Worm (Caenorhabditis elegans) whole organism, late embryonic: ENCODE data around the gene bus-5.

Source experiments
- C08G9.2 ChIP-seq: sonication (generic microtip); optimal IDR thresholded peaks from 2 replicates; lab custom pipeline; 2016; ENCODE audit warnings: mild to moderate bottlenecking, missing genetic modification characterization, moderate library complexity, missing compliant biosample characterization
- K02D7.2 ChIP-seq: sonication (generic microtip); optimal IDR thresholded peaks from 2 replicates; lab custom pipeline; 2017; ENCODE audit warnings: mild to moderate bottlenecking, missing genetic modification characterization, missing compliant biosample characterization
- T23F11.4 ChIP-seq: fragments of 200-800 bp; sonication (Bioruptor generic); optimal IDR thresholded peaks from 2 replicates; lab custom pipeline; 2018; ENCODE audit warnings: mild to moderate bottlenecking, missing genetic modification characterization, missing compliant biosample characterization
- ceh-14 ChIP-seq: sonication (generic microtip); optimal IDR thresholded peaks from 2 replicates; lab custom pipeline; 2016; ENCODE audit warnings: missing genotype, missing genetic modification characterization, missing compliant biosample characterization
- ceh-18 ChIP-seq: sonication (generic microtip); optimal IDR thresholded peaks from 2 replicates; lab custom pipeline; 2016; ENCODE audit warnings: missing genetic modification characterization, missing compliant biosample characterization
- ceh-19 ChIP-seq: fragments of 200-800 bp; sonication (Bioruptor generic); optimal IDR thresholded peaks from 2 replicates; lab custom pipeline; 2018; ENCODE audit warnings: mild to moderate bottlenecking, missing genetic modification characterization, missing compliant biosample characterization
- ceh-22 ChIP-seq: sonication (generic microtip); optimal IDR thresholded peaks from 2 replicates; lab custom pipeline; 2017; ENCODE audit warnings: missing biosample characterization, missing genetic modification characterization
- ceh-31 ChIP-seq: sonication (generic microtip); optimal IDR thresholded peaks from 2 replicates; lab custom pipeline; 2016; ENCODE audit warnings: missing genetic modification characterization, missing compliant biosample characterization
- ceh-45 ChIP-seq: fragments of 200-800 bp; sonication (Bioruptor generic); IDR thresholded peaks from 2 replicates; pipeline ENCODE4 v1.3.6; 2022; ENCODE audit warnings: missing genetic modification reagents, missing genetic modification characterization, missing compliant biosample characterization
- ceh-6 ChIP-seq: fragments of 200-800 bp; sonication (Bioruptor generic); optimal IDR thresholded peaks from 2 replicates; lab custom pipeline; 2018; ENCODE audit warnings: mild to moderate bottlenecking, missing genetic modification characterization, missing compliant biosample characterization
- che-1 ChIP-seq: sonication (generic microtip); optimal IDR thresholded peaks from 2 replicates; lab custom pipeline; 2016; ENCODE audit warnings: mild to moderate bottlenecking, missing genetic modification characterization, missing compliant biosample characterization
- elt-2 ChIP-seq: sonication (generic microtip); optimal IDR thresholded peaks from 2 replicates; lab custom pipeline; 2016; ENCODE audit warnings: missing genetic modification reagents, missing genetic modification characterization, missing compliant biosample characterization
- elt-4 ChIP-seq: sonication (generic microtip); optimal IDR thresholded peaks from 2 replicates; lab custom pipeline; 2016; ENCODE audit warnings: missing genetic modification characterization, missing compliant biosample characterization
- eyg-1 ChIP-seq: sonication (generic microtip); optimal IDR thresholded peaks from 2 replicates; lab custom pipeline; 2016; ENCODE audit warnings: missing genotype, missing genetic modification characterization, missing compliant biosample characterization
- fax-1 ChIP-seq: sonication (generic microtip); optimal IDR thresholded peaks from 2 replicates; lab custom pipeline; 2016; ENCODE audit warnings: missing genotype, missing genetic modification characterization, missing compliant biosample characterization
- fkh-6 ChIP-seq: sonication (generic microtip); optimal IDR thresholded peaks from 2 replicates; lab custom pipeline; 2016; ENCODE audit warnings: missing genetic modification characterization, missing compliant biosample characterization
- hlh-15 ChIP-seq: sonication (generic microtip); optimal IDR thresholded peaks from 2 replicates; lab custom pipeline; 2016; ENCODE audit warnings: missing genetic modification characterization, missing compliant biosample characterization
- hlh-6 ChIP-seq: sonication (generic microtip); optimal IDR thresholded peaks from 2 replicates; lab custom pipeline; 2016; ENCODE audit warnings: missing genotype, missing genetic modification characterization, missing compliant biosample characterization
- lin-11 ChIP-seq: fragments of 200-800 bp; sonication (Bioruptor generic); optimal IDR thresholded peaks from 2 replicates; lab custom pipeline; 2018; ENCODE audit warnings: mild to moderate bottlenecking, missing genetic modification characterization, missing compliant biosample characterization
- madf-2 ChIP-seq: sonication (generic microtip); optimal IDR thresholded peaks from 2 replicates; lab custom pipeline; 2017; ENCODE audit warnings: missing genetic modification characterization, missing compliant biosample characterization
- mec-3 ChIP-seq: sonication (generic microtip); optimal IDR thresholded peaks from 2 replicates; lab custom pipeline; 2016; ENCODE audit warnings: borderline replicate concordance, missing genetic modification characterization, missing compliant biosample characterization
- nfya-1 ChIP-seq: sonication (generic microtip); optimal IDR thresholded peaks from 2 replicates; lab custom pipeline; 2017; ENCODE audit warnings: missing genetic modification characterization, mild to moderate bottlenecking, missing compliant biosample characterization, antibody characterized with exemption, moderate library complexity
- nhr-11 ChIP-seq: fragments of 150-350 bp; optimal IDR thresholded peaks from 2 replicates; lab custom pipeline; 2014; ENCODE audit warnings: missing biosample characterization, missing genetic modification characterization
- nhr-232 ChIP-seq: sonication (generic microtip); optimal IDR thresholded peaks from 2 replicates; lab custom pipeline; 2016; ENCODE audit warnings: missing genetic modification characterization, missing compliant biosample characterization
- npax-4 ChIP-seq: sonication (generic microtip); optimal IDR thresholded peaks from 2 replicates; lab custom pipeline; 2016; ENCODE audit warnings: missing genetic modification characterization, missing compliant biosample characterization
- odd-2 ChIP-seq: sonication (generic microtip); optimal IDR thresholded peaks from 2 replicates; lab custom pipeline; 2017; ENCODE audit warnings: antibody characterized with exemption, mild to moderate bottlenecking, missing genetic modification characterization, missing compliant biosample characterization
- pag-3 ChIP-seq: sonication (generic microtip); optimal IDR thresholded peaks from 2 replicates; lab custom pipeline; 2016; ENCODE audit warnings: missing compliant biosample characterization, missing genetic modification characterization, borderline replicate concordance
- pha-2 ChIP-seq: sonication (generic microtip); optimal IDR thresholded peaks from 2 replicates; lab custom pipeline; 2017; ENCODE audit warnings: mild to moderate bottlenecking, missing genetic modification characterization, missing compliant biosample characterization
- pqm-1 ChIP-seq: sonication (generic microtip); optimal IDR thresholded peaks from 2 replicates; lab custom pipeline; 2016; ENCODE audit warnings: missing genetic modification characterization, missing compliant biosample characterization
- pros-1 ChIP-seq: fragments of 150-350 bp; optimal IDR thresholded peaks from 2 replicates; lab custom pipeline; 2014; ENCODE audit warnings: missing biosample characterization, missing genetic modification reagents, missing genetic modification characterization
- ref-2 ChIP-seq: sonication (generic microtip); optimal IDR thresholded peaks from 2 replicates; lab custom pipeline; 2016; ENCODE audit warnings: missing genetic modification characterization, missing compliant biosample characterization
- sdc-2 ChIP-seq: sonication (generic microtip); optimal IDR thresholded peaks from 2 replicates; lab custom pipeline; 2016; ENCODE audit warnings: missing genotype, missing genetic modification characterization, missing compliant biosample characterization
- sox-4 ChIP-seq: sonication (generic microtip); optimal IDR thresholded peaks from 2 replicates; lab custom pipeline; 2017; ENCODE audit warnings: mild to moderate bottlenecking, missing genetic modification characterization, inconsistent platforms, missing compliant biosample characterization
- syd-9 ChIP-seq: sonication (generic microtip); optimal IDR thresholded peaks from 2 replicates; lab custom pipeline; 2016; ENCODE audit warnings: mild to moderate bottlenecking, missing genetic modification characterization, moderate library complexity, missing compliant biosample characterization
- ttx-3 ChIP-seq: sonication (generic microtip); optimal IDR thresholded peaks from 2 replicates; lab custom pipeline; 2016; ENCODE audit warnings: missing genetic modification reagents, missing genetic modification characterization, missing compliant biosample characterization
- unc-3 ChIP-seq, 2 experiments: fragments of 200-800 bp in 1 of 2; sonication (Bioruptor generic) in 1 of 2; sonication (generic microtip) in 1 of 2; conservative IDR thresholded peaks in 1 of 2; optimal IDR thresholded peaks in 1 of 2; 2 replicates each; pipeline versions ENCODE4 v1.3.6 to Lab custom; 2016 to 2022; ENCODE audit warnings: missing compliant biosample characterization in 2 of 2, missing genetic modification characterization in 2 of 2, missing genetic modification reagents in 1 of 2
- unc-42 ChIP-seq: sonication (generic microtip); optimal IDR thresholded peaks from 2 replicates; lab custom pipeline; 2016; ENCODE audit warnings: missing genotype, missing genetic modification characterization, missing compliant biosample characterization
- unc-86 ChIP-seq: sonication (generic microtip); optimal IDR thresholded peaks from 2 replicates; lab custom pipeline; 2016; ENCODE audit warnings: missing genetic modification characterization, missing compliant biosample characterization
- ztf-16 ChIP-seq: sonication (generic microtip); optimal IDR thresholded peaks from 2 replicates; lab custom pipeline; 2017; ENCODE audit warnings: missing genetic modification characterization, missing compliant biosample characterization

The bus-5 gene

ce11 chrX:2118162-2118561 lies 5.3 kb upstream of the bus-5 start, which contains the start of gene swip-10:
swip-10 (minus strand) TSS chrX:2118262.
- TF ChIP-seq ceh-6 (GFP tag; lab: Kevin White, UChicago): no peak
- no peak for TF ChIP-seq madf-2 (tag; lab: Kevin White, UChicago)
- TF ChIP-seq fkh-6: no peak
- no peak for TF ChIP-seq sdc-2
- TF ChIP-seq ceh-31: no peak
- TF ChIP-seq hlh-6 (tag; lab: Kevin White, UChicago): no peak
- TF ChIP-seq elt-4 (tag; lab: Kevin White, UChicago): no peak
- TF ChIP-seq odd-2 (tag; lab: Kevin White, UChicago): no peak
- TF ChIP-seq T23F11.4 (GFP tag; lab: Kevin White, UChicago): no peak
- no peak for TF ChIP-seq pros-1 (tag; lab: Kevin White, UChicago)
- no peak for TF ChIP-seq sox-4 (tag; lab: Kevin White, UChicago)
- no peak for TF ChIP-seq ceh-14 (tag; lab: Kevin White, UChicago)
- TF ChIP-seq mec-3: no peak
- TF ChIP-seq C08G9.2 (tag; lab: Kevin White, UChicago): no peak
- TF ChIP-seq ceh-18 (tag; lab: Kevin White, UChicago): no peak

ce11 chrX:2116304-2116867 lies 3.5 kb upstream of the bus-5 start:
- TF ChIP-seq sdc-2 (peak; percentile 18), nfya-1 (tag; lab: Kevin White, UChicago) (peak; percentile 6), lin-11 (no peak)
- TF ChIP-seq, all 69 proteins: peak for 2

- TF ChIP-seq ceh-19 (GFP tag; lab: Kevin White, UChicago): no peak
- TF ChIP-seq nhr-11 (tag; lab: Kevin White, UChicago): no peak
- no peak for TF ChIP-seq syd-9
- no peak for TF ChIP-seq T23F11.4 (GFP tag; lab: Kevin White, UChicago)
- no peak for TF ChIP-seq ttx-3 (tag; lab: Kevin White, UChicago)
- no peak for TF ChIP-seq ceh-18 (tag; lab: Kevin White, UChicago)
- TF ChIP-seq ceh-14 (tag; lab: Kevin White, UChicago): no peak
- no peak for TF ChIP-seq ceh-22 (tag; lab: Kevin White, UChicago)
- TF ChIP-seq unc-86: no peak
- TF ChIP-seq ceh-45 (GFP tag; lab: Robert Waterston, UW): no peak
- TF ChIP-seq fkh-6: no peak
- TF ChIP-seq pag-3 (tag; lab: Kevin White, UChicago): no peak
- TF ChIP-seq fax-1: no peak
Observed at ce11 chrX:2114171-2114570, 1.3 kb upstream of the bus-5 start.

- TF ChIP-seq K02D7.2 (tag; lab: Kevin White, UChicago): no peak
- TF ChIP-seq eyg-1: no peak
- TF ChIP-seq lin-11: no peak
- no peak for TF ChIP-seq hlh-15
- TF ChIP-seq ceh-6 (GFP tag; lab: Kevin White, UChicago): no peak
- no peak for TF ChIP-seq nhr-232 (tag; lab: Kevin White, UChicago)
- no peak for TF ChIP-seq ref-2 (tag; lab: Kevin White, UChicago)
- no peak for TF ChIP-seq ztf-16
Observed at ce11 chrX:2110603-2111327, 2.1 kb downstream of the bus-5 start.

- TF ChIP-seq npax-4 (tag; lab: Kevin White, UChicago) (no peak), T23F11.4 (GFP tag; lab: Kevin White, UChicago) (no peak), ztf-16 (no peak), fkh-6 (no peak), ceh-45 (GFP tag; lab: Robert Waterston, UW) (no peak), pha-2 (tag; lab: Kevin White, UChicago) (no peak), che-1 (tag; lab: Kevin White, UChicago) (no peak), unc-42 (tag; lab: Kevin White, UChicago) (no peak), elt-2 (tag; lab: Kevin White, UChicago) (no peak), unc-3 (GFP tag; conservative IDR thresholded peaks at IDR 0.05; lab: Robert Waterston, UW) (no peak), unc-3 (tag; optimal IDR thresholded peaks at IDR 0.05; lab: Kevin White, UChicago) (no peak), ceh-31 (no peak), pqm-1 (tag; lab: Kevin White, UChicago) (no peak), ceh-14 (tag; lab: Kevin White, UChicago) (no peak)
Observed at ce11 chrX:2108682-2109081, 4.2 kb downstream of the bus-5 start, which contains the start of gene F53B1.2. F53B1.2 (plus strand) TSS chrX:2108982.
